Worm (Caenorhabditis elegans): Measurements from ENCODE around the gene Y41D4A.3.

Y41D4A.3 gene

ce11 chrIV:1722953-1723352 lies 30.6 kb upstream of the Y41D4A.3 start:
- TF ChIP-seq Y48G9A.11 (GFP tag; IDR thresholded peaks at IDR 0.05) (no peak; the same call in 1 of the 2 replicates), F26F4.8 (GFP tag; conservative IDR thresholded peaks at IDR 0.05) (no peak), spr-1 (tag; optimal IDR thresholded peaks at IDR 0.05) (no peak), madf-9 (GFP tag; conservative IDR thresholded peaks at IDR 0.05) (0 out of 2 replicates have a peak, but pooled peaks have one; percentile 6), ceh-62 (tag; optimal IDR thresholded peaks at IDR 0.05) (no peak), ama-1 (optimal IDR thresholded peaks at IDR 0.05) (peak; percentile 46), nhr-77 (tag; optimal IDR thresholded peaks at IDR 0.05) (no peak), aly-2 (tag; optimal IDR thresholded peaks at IDR 0.05) (peak; percentile 76), mxl-2 (GFP tag; conservative IDR thresholded peaks at IDR 0.05) (0 out of 2 replicates have a peak, but pooled peaks have one; percentile 6), zfp-3 (GFP tag; conservative IDR thresholded peaks at IDR 0.05) (peak; percentile 89), ceh-44 (GFP tag; IDR thresholded peaks at IDR 0.05) (no peak)

ce11 chrIV:1724283-1724682 lies 29.3 kb upstream of the Y41D4A.3 start, which contains the start of gene epic-3:
Gene epic-3 (minus strand): TSS chrIV:1724383.
- TF ChIP-seq nhr-6 (tag; optimal IDR thresholded peaks at IDR 0.05) = no peak
- TF ChIP-seq pha-4 (GFP tag; IDR thresholded peaks at IDR 0.05) = no peak
- no peak for TF ChIP-seq pha-4 (tag; optimal IDR thresholded peaks at IDR 0.05)
- no peak for TF ChIP-seq lim-7 (GFP tag; IDR thresholded peaks at IDR 0.05)
- 0 out of 2 replicates have a peak, but pooled peaks have one; percentile 7 for TF ChIP-seq zfp-3 (GFP tag; conservative IDR thresholded peaks at IDR 0.05)

- TF ChIP-seq snpc-1.2 (GFP tag; IDR thresholded peaks at IDR 0.05) (no peak), Y105C5A.15 (GFP tag; IDR thresholded peaks at IDR 0.05) (no peak), nhr-28 (tag; optimal IDR thresholded peaks at IDR 0.05) (no peak), F37D6.2 (tag; optimal IDR thresholded peaks at IDR 0.05) (no peak), arid-1 (GFP tag; conservative IDR thresholded peaks at IDR 0.05) (no peak), cey-2 (tag; optimal IDR thresholded peaks at IDR 0.05; ENCODE audit: borderline replicate concordance, insufficient read depth) (no peak), mxl-2 (GFP tag; conservative IDR thresholded peaks at IDR 0.05) (no peak), F44E2.7 (GFP tag; IDR thresholded peaks at IDR 0.05) (no peak), Y48G9A.11 (GFP tag; IDR thresholded peaks at IDR 0.05) (no peak), zip-2 (tag; optimal IDR thresholded peaks at IDR 0.05) (no peak), mes-2 (tag; optimal IDR thresholded peaks at IDR 0.05; ENCODE audit: poor library complexity, severe bottlenecking) (no peak), rbr-2 (tag; optimal IDR thresholded peaks at IDR 0.05) (no peak), saeg-2 (GFP tag; IDR thresholded peaks at IDR 0.05) (no peak), zfp-3 (GFP tag; conservative IDR thresholded peaks at IDR 0.05) (no peak), fkh-10 (GFP tag; optimal IDR thresholded peaks at IDR 0.05) (no peak), ceh-62 (tag; optimal IDR thresholded peaks at IDR 0.05) (no peak), lin-13 (GFP tag; optimal IDR thresholded peaks at IDR 0.05) (no peak), nhr-25 (tag; optimal IDR thresholded peaks at IDR 0.05; ENCODE audit: borderline replicate concordance, insufficient read depth) (no peak), nhr-237 (tag; optimal IDR thresholded peaks at IDR 0.05) (no peak)
These were observed 27.7 kb upstream of the Y41D4A.3 start, which contains the start of gene K08D12.8 for ce11 chrIV:1725888-1726287. Gene K08D12.8 (plus strand): TSS chrIV:1726188.

DNA sequence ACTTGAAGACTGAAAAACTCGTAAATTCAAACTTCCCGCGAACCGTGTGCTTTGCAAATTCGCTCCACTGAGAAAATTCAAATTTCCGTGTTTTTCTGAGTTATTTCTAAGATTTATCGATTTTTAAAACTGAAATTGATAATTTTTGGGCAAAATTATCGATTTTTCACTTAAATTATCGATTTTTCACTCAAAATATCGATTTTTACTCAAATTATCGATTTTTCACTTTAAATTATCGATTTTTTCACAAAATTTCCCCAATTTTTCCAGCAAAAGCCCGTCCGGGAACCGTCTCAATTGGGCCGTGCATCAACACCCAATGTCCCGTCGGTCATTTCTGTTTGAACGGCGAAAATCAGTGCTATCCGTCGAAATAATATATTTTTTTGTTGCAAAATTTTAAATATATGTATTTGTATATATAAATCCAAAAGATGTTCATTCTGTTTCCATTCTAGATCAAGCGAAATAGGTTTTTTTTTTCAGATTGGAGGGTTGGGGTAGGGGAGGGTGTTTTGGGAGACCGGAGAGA lies 26.0 kb upstream of the Y41D4A.3 start:
- TF ChIP-seq lin-38 (GFP tag; IDR thresholded peaks at IDR 0.05) (peak; percentile 52), mdl-1 (tag; optimal IDR thresholded peaks at IDR 0.05) (no peak), nhr-111 (GFP tag; optimal IDR thresholded peaks at IDR 0.05) (peak; percentile 37), ceh-28 (tag; optimal IDR thresholded peaks at IDR 0.05) (peak; percentile 97), Y75B8A.6 (GFP tag; IDR thresholded peaks at IDR 0.05) (0 out of 2 replicates have a peak, but pooled peaks have one; percentile 36)

Measured in whole organism, L4 larva.